Worm (Caenorhabditis elegans): Measurements from ENCODE around the gene T01C1.4.

- no peak for TF ChIP-seq ztf-23 (GFP tag; IDR thresholded peaks at IDR 0.05)
- TF ChIP-seq tab-1 (GFP tag; IDR thresholded peaks at IDR 0.05) = no peak
- TF ChIP-seq cog-1 (tag; optimal IDR thresholded peaks at IDR 0.05) = no peak
- no peak for TF ChIP-seq klf-2 (GFP tag; conservative IDR thresholded peaks at IDR 0.05)
Measured at ce11 chrX:10763383-10763782, 46.5 kb upstream of the T01C1.4 start.
